Fruit fly (Drosophila melanogaster) S2 (cell line): ENCODE data around the gene Caper.

Experiments used
- CG8478 ChIP-seq: fragments of >200 bp; optimal IDR thresholded peaks from 2 replicates; lab custom pipeline; 2018
- CTCF ChIP-seq, 2 experiments: fragments of >200 bp; optimal IDR thresholded peaks; 2 replicates each; lab custom pipeline; 2018

DNA sequence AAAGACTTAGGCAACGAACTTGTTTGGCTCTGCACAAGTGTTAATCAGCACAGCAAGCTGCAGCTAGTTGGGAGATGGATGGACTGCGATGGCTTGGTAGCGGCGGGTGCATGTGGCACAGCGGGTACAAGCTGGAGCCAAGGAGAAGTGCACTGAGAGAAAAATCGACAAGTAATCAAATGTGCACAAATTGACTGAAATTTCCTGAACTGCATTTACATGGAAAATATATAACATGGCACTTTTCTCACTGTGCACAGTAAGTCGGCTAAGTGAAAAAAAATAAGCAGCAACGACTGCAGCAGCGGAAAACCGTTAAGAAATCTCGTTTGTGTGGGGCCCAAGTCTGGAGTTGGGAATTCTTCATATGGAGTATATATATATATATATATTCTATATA, 41.4 kb upstream of the Caper start:
- TF ChIP-seq CTCF (optimal IDR thresholded peaks at IDR 0.05; lab: Kevin White, UChicago) (no peak), CG8478 (no peak)
